Fruit fly (Drosophila melanogaster): ENCODE data around the gene Hsp110.
A peak's percentile ranks its signal among the peaks of the same experiment; 100 is the strongest.

Gene Hsp110

DNA sequence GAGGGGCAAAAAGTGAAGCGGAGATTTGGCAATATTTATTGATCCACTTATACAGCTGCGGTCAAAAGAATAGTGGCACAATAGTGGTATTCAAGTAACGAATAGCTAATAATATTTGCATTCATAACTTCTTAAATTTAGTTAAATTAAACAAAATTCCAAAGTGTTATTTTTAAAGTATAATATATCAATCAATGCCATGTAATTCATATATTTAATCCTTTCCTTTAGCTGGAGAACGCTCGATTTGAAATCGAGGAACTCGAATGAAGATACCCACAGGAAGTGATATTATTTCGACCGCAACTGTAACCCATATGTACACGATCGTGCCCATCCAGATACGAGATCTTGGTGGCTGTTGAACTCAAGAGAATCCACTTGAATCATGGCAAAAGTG is 42.4 kb downstream of the Hsp110 start:
- TF ChIP-seq lola (GFP tag; optimal IDR thresholded peaks at IDR 0.05) (no peak), pan (optimal IDR thresholded peaks at IDR 0.05) (no peak), ey (GFP tag; optimal IDR thresholded peaks at IDR 0.05) (no peak), Rel (GFP tag; optimal IDR thresholded peaks at IDR 0.05) (no peak), Rel (tag; optimal IDR thresholded peaks at IDR 0.05) (no peak), jim (GFP tag; optimal IDR thresholded peaks at IDR 0.05) (no peak), HLH106 (tag; optimal IDR thresholded peaks at IDR 0.05) (peak; percentile 58), fru (GFP tag; optimal IDR thresholded peaks at IDR 0.05) (no peak), Hr78 (GFP tag; optimal IDR thresholded peaks at IDR 0.05) (no peak), CrebA (GFP tag; optimal IDR thresholded peaks at IDR 0.05; ENCODE audit: borderline replicate concordance) (no peak), Vsx2 (GFP tag; optimal IDR thresholded peaks at IDR 0.05; ENCODE audit: partially characterized antibody) (no peak), Hnf4 (GFP tag; optimal IDR thresholded peaks at IDR 0.05) (no peak), foxo (GFP tag; optimal IDR thresholded peaks at IDR 0.05) (peak in 1 of 2 experiments; percentile 9), dl (GFP tag; optimal IDR thresholded peaks at IDR 0.05; ENCODE audit: insufficient read depth in 1 of 2, partially characterized antibody in 2 of 2) (no peak), Dfd (GFP tag; optimal IDR thresholded peaks at IDR 0.05) (no peak)

DNA sequence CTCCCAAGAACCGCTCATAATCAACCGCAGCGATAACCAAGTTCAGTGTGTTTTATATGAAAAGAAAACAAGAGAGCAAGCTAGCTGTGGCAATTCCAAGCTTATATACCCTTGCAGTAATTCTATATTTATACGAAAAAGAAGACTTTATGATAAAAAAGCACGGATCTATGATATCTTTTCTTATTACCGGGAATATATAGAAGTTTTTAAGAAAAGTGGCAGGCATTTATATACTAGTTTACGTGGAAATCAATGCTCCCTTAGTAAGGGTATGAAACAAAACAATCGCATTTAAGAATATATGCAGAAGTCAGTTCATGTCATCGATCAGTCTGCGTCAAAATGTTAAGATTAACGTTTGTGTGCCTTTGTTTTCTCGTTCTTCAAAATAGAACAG is 46.5 kb downstream of the Hsp110 start, which contains the start of gene CG8100:
TSS of gene CG8100 (plus strand) at position 333 of the 400 bp plus-strand sequence.
- TF ChIP-seq lola (GFP tag; optimal IDR thresholded peaks at IDR 0.05) (no peak), Dif (GFP tag; optimal IDR thresholded peaks at IDR 0.05; ENCODE audit: partially characterized antibody) (no peak), psq (GFP tag; optimal IDR thresholded peaks at IDR 0.05) (peak; percentile 57), sage (GFP tag; optimal IDR thresholded peaks at IDR 0.05) (peak; percentile 66), Dfd (GFP tag; optimal IDR thresholded peaks at IDR 0.05) (no peak), Rel (GFP tag; optimal IDR thresholded peaks at IDR 0.05) (peak; percentile 20), Rel (tag; optimal IDR thresholded peaks at IDR 0.05) (no peak), rgr (GFP tag; optimal IDR thresholded peaks at IDR 0.05) (peak; percentile 71), Hr83 (GFP tag; optimal IDR thresholded peaks at IDR 0.05; ENCODE audit: poor library complexity, severe bottlenecking) (no peak), dmrt93B (GFP tag; optimal IDR thresholded peaks at IDR 0.05) (peak; percentile 34), woc (GFP tag; optimal IDR thresholded peaks at IDR 0.05) (peak; percentile 45), ey (GFP tag; optimal IDR thresholded peaks at IDR 0.05) (peak; percentile 74), fru (GFP tag; optimal IDR thresholded peaks at IDR 0.05) (peak; percentile 80), Sp1 (GFP tag; optimal IDR thresholded peaks at IDR 0.05) (peak; percentile 65), OdsH (GFP tag; optimal IDR thresholded peaks at IDR 0.05) (peak; percentile 76), CrebA (GFP tag; optimal IDR thresholded peaks at IDR 0.05; ENCODE audit: borderline replicate concordance) (no peak), dl (GFP tag; optimal IDR thresholded peaks at IDR 0.05; ENCODE audit: insufficient read depth in 1 of 2, partially characterized antibody in 2 of 2) (no peak), CG32264 (GFP tag; optimal IDR thresholded peaks at IDR 0.05) (peak; percentile 21), HLH106 (tag; optimal IDR thresholded peaks at IDR 0.05) (peak; percentile 35), pan (optimal IDR thresholded peaks at IDR 0.05) (peak; percentile 7), br (GFP tag; optimal IDR thresholded peaks at IDR 0.05) (peak; percentile 68), h (GFP tag; optimal IDR thresholded peaks at IDR 0.05) (peak; percentile 84), foxo (GFP tag; optimal IDR thresholded peaks at IDR 0.05) (peak in 1 of 2 experiments; percentile 72), Hnf4 (GFP tag; optimal IDR thresholded peaks at IDR 0.05) (peak; percentile 48), Hr78 (GFP tag; optimal IDR thresholded peaks at IDR 0.05) (no peak)

DNA sequence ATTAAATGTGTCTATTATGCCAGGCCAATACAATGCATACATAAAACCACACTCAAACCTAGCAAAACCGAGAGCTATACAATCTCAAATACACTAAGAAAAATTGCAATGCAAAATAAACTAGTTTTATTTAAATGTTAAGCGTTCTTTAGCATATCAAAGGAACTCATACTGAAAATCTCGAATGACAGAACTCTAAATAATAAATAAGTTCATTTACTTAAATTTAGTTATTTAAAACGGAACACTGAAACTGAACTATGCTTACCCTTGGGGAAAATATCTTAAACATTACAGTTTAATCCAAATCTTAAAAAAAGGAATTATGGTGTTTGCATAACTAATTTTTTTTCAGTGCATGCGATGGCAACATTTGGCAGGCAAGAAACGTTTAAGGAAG is 49.4 kb downstream of the Hsp110 start:
- TF ChIP-seq Rel (GFP tag; optimal IDR thresholded peaks at IDR 0.05) (no peak), Rel (tag; optimal IDR thresholded peaks at IDR 0.05) (no peak), CG32264 (GFP tag; optimal IDR thresholded peaks at IDR 0.05) (no peak)

DNA sequence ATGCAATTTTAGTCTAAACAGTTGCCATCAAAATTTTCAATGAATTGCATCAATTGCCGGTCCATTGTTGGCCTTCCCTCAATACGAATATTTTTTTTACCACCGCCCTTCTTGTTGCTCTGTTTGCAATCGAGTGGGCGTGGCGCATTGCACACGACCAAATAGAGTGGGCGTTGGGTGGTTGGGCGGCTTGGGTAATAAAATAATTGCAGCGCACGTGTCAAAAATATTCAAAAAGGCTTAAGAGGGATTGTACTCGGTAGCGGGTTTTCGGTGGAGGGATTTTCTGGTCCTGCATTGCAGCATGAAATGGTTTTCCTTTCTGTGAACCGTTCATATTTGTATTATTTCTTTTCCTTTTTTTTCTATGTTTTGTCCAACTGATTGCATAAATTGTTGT is 52.2 kb downstream of the Hsp110 start:
- TF ChIP-seq HLH106 (tag; optimal IDR thresholded peaks at IDR 0.05) (no peak), sv (GFP tag; optimal IDR thresholded peaks at IDR 0.05) (no peak), br (GFP tag; optimal IDR thresholded peaks at IDR 0.05) (no peak), tai (GFP tag; optimal IDR thresholded peaks at IDR 0.05) (no peak), fru (GFP tag; optimal IDR thresholded peaks at IDR 0.05) (no peak), brk (GFP tag; optimal IDR thresholded peaks at IDR 0.05) (no peak)

DNA sequence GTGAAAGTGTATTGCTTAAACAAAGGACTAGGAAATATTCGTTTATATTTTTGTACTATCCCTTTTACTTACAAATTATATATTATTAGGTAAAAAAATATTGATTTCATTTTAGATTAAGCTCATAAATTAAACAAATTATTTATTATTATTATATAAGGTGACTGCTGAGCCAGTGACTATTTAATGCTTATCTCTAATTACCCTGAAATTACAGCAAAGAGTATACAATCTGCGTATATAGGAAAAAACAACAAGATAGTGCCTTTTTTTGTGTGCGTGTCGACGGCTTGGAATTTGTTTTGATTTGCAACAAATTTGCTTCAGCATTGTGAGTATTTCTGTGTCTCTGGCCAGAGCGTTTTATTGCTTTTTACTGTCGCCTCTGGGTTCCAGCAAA is 52.7 kb downstream of the Hsp110 start:
- TF ChIP-seq GATAd (GFP tag; optimal IDR thresholded peaks at IDR 0.05) (no peak), Mio (GFP tag; optimal IDR thresholded peaks at IDR 0.05) (no peak), brk (GFP tag; optimal IDR thresholded peaks at IDR 0.05) (no peak), N (GFP tag; optimal IDR thresholded peaks at IDR 0.05) (no peak), Dfd (GFP tag; optimal IDR thresholded peaks at IDR 0.05) (no peak), CG9705 (GFP tag; optimal IDR thresholded peaks at IDR 0.05) (no peak), dl (GFP tag; optimal IDR thresholded peaks at IDR 0.05; ENCODE audit: insufficient read depth in 1 of 2, partially characterized antibody in 2 of 2) (no peak)

Data from whole organism, wandering third instar larva.